Worm (Caenorhabditis elegans): Measurements from ENCODE around the gene ins-35.

- TF ChIP-seq zip-8 (tag; optimal IDR thresholded peaks at IDR 0.05) = no peak
- no peak for TF ChIP-seq ces-1 (GFP tag; optimal IDR thresholded peaks at IDR 0.05)
- no peak for TF ChIP-seq unc-120 (tag; optimal IDR thresholded peaks at IDR 0.05; ENCODE audit: poor library complexity, severe bottlenecking)
Observed at ce11 chrV:20366839-20367238, 8.5 kb upstream of the ins-35 start, which contains the start of gene K02E2.8.

Measured in whole organism, mixed stage, embryonic.